Fruit fly (Drosophila melanogaster) whole organism, pupa: Measurements from ENCODE around the gene CG34135.
A peak's percentile ranks its signal among the peaks of the same experiment; 100 is the strongest.

Source experiments
- CG10348 ChIP-seq: fragments of 200-800 bp; sonication (Bioruptor generic); IDR thresholded peaks from 2 replicates; pipeline ENCODE4 v1.3.6; 2022; ENCODE audit warnings: missing biosample characterization, missing genetic modification characterization
- CG12605 ChIP-seq: fragments of 200-800 bp; sonication (Bioruptor generic); IDR thresholded peaks from 2 replicates; pipeline ENCODE4 v1.3.6; 2022; ENCODE audit warnings: missing biosample characterization, missing genetic modification characterization
- CG13204 ChIP-seq: fragments of 200-800 bp; sonication (Bioruptor generic); optimal IDR thresholded peaks from 2 replicates; lab custom pipeline; 2018; ENCODE audit warnings: missing biosample characterization, mild to moderate bottlenecking, missing genetic modification characterization, moderate library complexity
- CG14655 ChIP-seq: fragments of 200-800 bp; sonication (Bioruptor generic); optimal IDR thresholded peaks from 3 replicates; lab custom pipeline; 2017; ENCODE audit warnings: mild to moderate bottlenecking, missing biosample characterization, missing genetic modification reagents, missing genetic modification characterization
- CG15710 ChIP-seq: fragments of 200-800 bp; sonication (Bioruptor generic); optimal IDR thresholded peaks from 2 replicates; lab custom pipeline; 2018; ENCODE audit warnings: missing biosample characterization, mild to moderate bottlenecking, missing genetic modification characterization, moderate library complexity
- CG17806 ChIP-seq: fragments of 200-800 bp; sonication (Bioruptor generic); optimal IDR thresholded peaks from 2 replicates; lab custom pipeline; 2018; ENCODE audit warnings: missing biosample characterization, mild to moderate bottlenecking, missing genetic modification characterization, moderate library complexity
- CG32121 ChIP-seq: fragments of 200-800 bp; sonication (Bioruptor generic); IDR thresholded peaks from 2 replicates; pipeline ENCODE4 v1.3.6; 2022; ENCODE audit warnings: missing biosample characterization, missing genetic modification characterization
- CG34367 ChIP-seq: fragments of 200-800 bp; sonication (Bioruptor generic); optimal IDR thresholded peaks from 2 replicates; lab custom pipeline; 2018; ENCODE audit warnings: missing biosample characterization, mild to moderate bottlenecking, missing genetic modification characterization
- CG4496 ChIP-seq: fragments of 200-800 bp; sonication (Bioruptor generic); IDR thresholded peaks from 3 replicates; pipeline ENCODE4 v1.3.6; 2022; ENCODE audit warnings: missing biosample characterization, missing genetic modification characterization
- CG8159 ChIP-seq: fragments of 200-800 bp; sonication (Bioruptor generic); optimal IDR thresholded peaks from 3 replicates; lab custom pipeline; 2018; ENCODE audit warnings: missing biosample characterization, mild to moderate bottlenecking, missing genetic modification characterization, moderate library complexity
- CG8301 ChIP-seq: fragments of 200-800 bp; sonication (Bioruptor generic); optimal IDR thresholded peaks from 2 replicates; lab custom pipeline; 2018; ENCODE audit warnings: missing biosample characterization, mild to moderate bottlenecking, missing genetic modification characterization
- CG9948 ChIP-seq: fragments of 200-800 bp; sonication (Bioruptor generic); optimal IDR thresholded peaks from 2 replicates; lab custom pipeline; 2018; ENCODE audit warnings: missing biosample characterization, mild to moderate bottlenecking, missing genetic modification characterization, moderate library complexity
- D1 ChIP-seq: fragments of 200-800 bp; sonication (Bioruptor generic); optimal IDR thresholded peaks from 2 replicates; lab custom pipeline; 2018; ENCODE audit warnings: missing biosample characterization, mild to moderate bottlenecking, missing genetic modification characterization, moderate library complexity
- EcR ChIP-seq: fragments of 200-800 bp; sonication (Bioruptor generic); optimal IDR thresholded peaks from 3 replicates; lab custom pipeline; 2019; ENCODE audit warnings: missing biosample characterization, missing genetic modification characterization, mild to moderate bottlenecking, moderate library complexity, missing genetic modification reagents
- Ets98B ChIP-seq: fragments of 200-800 bp; sonication (Bioruptor generic); IDR thresholded peaks from 2 replicates; pipeline ENCODE4 v1.3.6; 2022; ENCODE audit warnings: missing biosample characterization, missing genetic modification characterization
- Pif1A ChIP-seq: fragments of 200-800 bp; sonication (Bioruptor generic); optimal IDR thresholded peaks from 3 replicates; lab custom pipeline; 2016; ENCODE audit warnings: missing biosample characterization, missing genetic modification characterization
- Pif1B ChIP-seq: fragments of 200-800 bp; sonication (Bioruptor generic); optimal IDR thresholded peaks from 3 replicates; lab custom pipeline; 2016; ENCODE audit warnings: missing biosample characterization, missing genetic modification characterization
- Snoo ChIP-seq: fragments of 200-800 bp; sonication (Bioruptor generic); optimal IDR thresholded peaks from 3 replicates; lab custom pipeline; 2017; ENCODE audit warnings: missing biosample characterization, mild to moderate bottlenecking, missing genetic modification characterization, inconsistent platforms
- fd96Ca ChIP-seq: fragments of 200-800 bp; sonication (Bioruptor generic); IDR thresholded peaks from 3 replicates; pipeline ENCODE4 v1.3.6; 2022; ENCODE audit warnings: missing biosample characterization, missing genetic modification characterization
- gl ChIP-seq: fragments of 200-800 bp; sonication (Bioruptor generic); optimal IDR thresholded peaks from 2 replicates; lab custom pipeline; 2018; ENCODE audit warnings: missing biosample characterization, mild to moderate bottlenecking, missing genetic modification characterization
- rn ChIP-seq: fragments of 200-800 bp; sonication (Bioruptor generic); IDR thresholded peaks from 2 replicates; pipeline ENCODE4 v1.3.6; 2022; ENCODE audit warnings: missing biosample characterization, missing genetic modification characterization

CG34135 gene

dm6 chr3R:8769094-8769493, 1.1 kb upstream of the CG34135 start, which contains the start of gene CG8236:
Gene CG8236, plus strand, starts transcription at chr3R:8769394.
- TF ChIP-seq fd96Ca (GFP tag; lab: Robert Waterston, UW) = no peak
- TF ChIP-seq CG17806 = no peak
- no peak for TF ChIP-seq CG8159
- no peak for TF ChIP-seq CG10348 (GFP tag; lab: Robert Waterston, UW)
- TF ChIP-seq CG13204 (GFP tag; lab: Kevin White, UChicago) = no peak
- no peak for TF ChIP-seq gl (tag; lab: Kevin White, UChicago)
- TF ChIP-seq CG8301 (tag; lab: Kevin White, UChicago) = no peak
- no peak for TF ChIP-seq rn (GFP tag; lab: Robert Waterston, UW)
- no peak for TF ChIP-seq Pif1B (GFP tag; lab: Kevin White, UChicago)
- no peak for TF ChIP-seq CG15710 (tag; lab: Kevin White, UChicago)
- no peak for TF ChIP-seq CG12605 (GFP tag; lab: Robert Waterston, UW)
- TF ChIP-seq Ets98B (GFP tag; lab: Robert Waterston, UW) = no peak
- TF ChIP-seq Snoo (tag; lab: Kevin White, UChicago) = no peak
- TF ChIP-seq CG32121 (GFP tag; lab: Robert Waterston, UW) = no peak
- no peak for TF ChIP-seq CG4496 (GFP tag; lab: Robert Waterston, UW)
- TF ChIP-seq Pif1A (GFP tag; lab: Kevin White, UChicago) = no peak
- no peak for TF ChIP-seq EcR
- TF ChIP-seq CG14655 (GFP tag; lab: Kevin White, UChicago) = no peak

- TF ChIP-seq fd96Ca (GFP tag; lab: Robert Waterston, UW) (no peak), Snoo (tag; lab: Kevin White, UChicago) (no peak), CG9948 (tag; lab: Kevin White, UChicago) (no peak), CG34367 (tag; lab: Kevin White, UChicago) (no peak), CG8301 (tag; lab: Kevin White, UChicago) (no peak), Pif1B (GFP tag; lab: Kevin White, UChicago) (no peak), D1 (no peak), CG4496 (GFP tag; lab: Robert Waterston, UW) (no peak), EcR (no peak)
Measured at dm6 chr3R:8748776-8749126, 19.2 kb downstream of the CG34135 start.

dm6 chr3R:8747871-8748775, 19.9 kb downstream of the CG34135 start:
- TF ChIP-seq fd96Ca (GFP tag; lab: Robert Waterston, UW) = peak; percentile 58; the same call in 2 of the 3 replicates
- peak; percentile 68 for TF ChIP-seq Ets98B (GFP tag; lab: Robert Waterston, UW)
- peak; percentile 94 for TF ChIP-seq EcR
- TF ChIP-seq CG10348 (GFP tag; lab: Robert Waterston, UW) = 0 out of 2 replicates have a peak, but pooled peaks have one; percentile 40
- peak; percentile 79 for TF ChIP-seq CG8159
- peak; percentile 64 for TF ChIP-seq CG17806
- TF ChIP-seq CG34367 (tag; lab: Kevin White, UChicago) = peak; percentile 71
- TF ChIP-seq gl (tag; lab: Kevin White, UChicago) = peak; percentile 1
- TF ChIP-seq CG8301 (tag; lab: Kevin White, UChicago) = peak; percentile 72
- peak; percentile 42; the same call in 1 of the 2 replicates for TF ChIP-seq CG12605 (GFP tag; lab: Robert Waterston, UW)
- TF ChIP-seq CG9948 (tag; lab: Kevin White, UChicago) = no peak
- TF ChIP-seq CG4496 (GFP tag; lab: Robert Waterston, UW) = peak; percentile 75; the same call in 2 of the 3 replicates
- peak; percentile 77 for TF ChIP-seq CG15710 (tag; lab: Kevin White, UChicago)
- peak; percentile 40 for TF ChIP-seq rn (GFP tag; lab: Robert Waterston, UW)
- peak; percentile 94 for TF ChIP-seq Pif1B (GFP tag; lab: Kevin White, UChicago)
- peak; percentile 96 for TF ChIP-seq Pif1A (GFP tag; lab: Kevin White, UChicago)
- peak; percentile 77 for TF ChIP-seq CG14655 (GFP tag; lab: Kevin White, UChicago)
- peak; percentile 83 for TF ChIP-seq CG32121 (GFP tag; lab: Robert Waterston, UW)
- peak; percentile 32 for TF ChIP-seq D1
- TF ChIP-seq CG13204 (GFP tag; lab: Kevin White, UChicago) = peak; percentile 40
- peak; percentile 83 for TF ChIP-seq Snoo (tag; lab: Kevin White, UChicago)

dm6 chr3R:8747134-8747870, 20.7 kb downstream of the CG34135 start, which contains the start of the genes CG9801 and Nasp:
Gene CG9801, minus strand, starts transcription at chr3R:8747675.
Gene Nasp, plus strand, starts transcription at chr3R:8747798.
- TF ChIP-seq Pif1A (GFP tag; lab: Kevin White, UChicago) (peak; percentile 18), Pif1B (GFP tag; lab: Kevin White, UChicago) (no peak), Ets98B (GFP tag; lab: Robert Waterston, UW) (peak; percentile 17; the same call in 1 of the 2 replicates), CG9948 (tag; lab: Kevin White, UChicago) (peak; percentile 2), CG34367 (tag; lab: Kevin White, UChicago) (no peak), Snoo (tag; lab: Kevin White, UChicago) (peak; percentile 21), CG12605 (GFP tag; lab: Robert Waterston, UW) (0 out of 2 replicates have a peak, but pooled peaks have one; percentile 6)

- TF ChIP-seq Pif1B (GFP tag; lab: Kevin White, UChicago) (peak; percentile 92), fd96Ca (GFP tag; lab: Robert Waterston, UW) (peak; percentile 52), EcR (no peak), CG14655 (GFP tag; lab: Kevin White, UChicago) (peak; percentile 72), CG8159 (peak; percentile 86), CG8301 (tag; lab: Kevin White, UChicago) (peak; percentile 76), Pif1A (GFP tag; lab: Kevin White, UChicago) (peak; percentile 95), CG4496 (GFP tag; lab: Robert Waterston, UW) (peak; percentile 87), CG13204 (GFP tag; lab: Kevin White, UChicago) (peak; percentile 6), rn (GFP tag; lab: Robert Waterston, UW) (0 out of 2 replicates have a peak, but pooled peaks have one; percentile 28), CG12605 (GFP tag; lab: Robert Waterston, UW) (peak; percentile 84), CG10348 (GFP tag; lab: Robert Waterston, UW) (no peak), CG32121 (GFP tag; lab: Robert Waterston, UW) (peak; percentile 84), Snoo (tag; lab: Kevin White, UChicago) (peak; percentile 80), D1 (peak; percentile 56), Ets98B (GFP tag; lab: Robert Waterston, UW) (peak; percentile 73), CG17806 (peak; percentile 79), CG9948 (tag; lab: Kevin White, UChicago) (peak; percentile 78), CG15710 (tag; lab: Kevin White, UChicago) (peak; percentile 77), gl (tag; lab: Kevin White, UChicago) (peak; percentile 42), CG34367 (tag; lab: Kevin White, UChicago) (peak; percentile 68)
Measured at dm6 chr3R:8746354-8746753, 21.6 kb downstream of the CG34135 start.
